Fruit fly (Drosophila melanogaster) whole organism, pupa: ENCODE data around the gene Sid.

Experiments
- CG10348 ChIP-seq: fragments of 200-800 bp; sonication (Bioruptor generic); IDR thresholded peaks from 2 replicates; pipeline ENCODE4 v1.3.6; 2022; ENCODE audit warnings: missing biosample characterization, missing genetic modification characterization
- CG12605 ChIP-seq: fragments of 200-800 bp; sonication (Bioruptor generic); IDR thresholded peaks from 2 replicates; pipeline ENCODE4 v1.3.6; 2022; ENCODE audit warnings: missing biosample characterization, missing genetic modification characterization
- CG13204 ChIP-seq: fragments of 200-800 bp; sonication (Bioruptor generic); optimal IDR thresholded peaks from 2 replicates; lab custom pipeline; 2018; ENCODE audit warnings: missing biosample characterization, mild to moderate bottlenecking, missing genetic modification characterization, moderate library complexity
- CG14655 ChIP-seq: fragments of 200-800 bp; sonication (Bioruptor generic); optimal IDR thresholded peaks from 3 replicates; lab custom pipeline; 2017; ENCODE audit warnings: mild to moderate bottlenecking, missing biosample characterization, missing genetic modification reagents, missing genetic modification characterization
- CG15710 ChIP-seq: fragments of 200-800 bp; sonication (Bioruptor generic); optimal IDR thresholded peaks from 2 replicates; lab custom pipeline; 2018; ENCODE audit warnings: missing biosample characterization, mild to moderate bottlenecking, missing genetic modification characterization, moderate library complexity
- CG17806 ChIP-seq: fragments of 200-800 bp; sonication (Bioruptor generic); optimal IDR thresholded peaks from 2 replicates; lab custom pipeline; 2018; ENCODE audit warnings: missing biosample characterization, mild to moderate bottlenecking, missing genetic modification characterization, moderate library complexity
- CG32121 ChIP-seq: fragments of 200-800 bp; sonication (Bioruptor generic); IDR thresholded peaks from 2 replicates; pipeline ENCODE4 v1.3.6; 2022; ENCODE audit warnings: missing biosample characterization, missing genetic modification characterization
- CG34367 ChIP-seq: fragments of 200-800 bp; sonication (Bioruptor generic); optimal IDR thresholded peaks from 2 replicates; lab custom pipeline; 2018; ENCODE audit warnings: missing biosample characterization, mild to moderate bottlenecking, missing genetic modification characterization
- CG4496 ChIP-seq: fragments of 200-800 bp; sonication (Bioruptor generic); IDR thresholded peaks from 3 replicates; pipeline ENCODE4 v1.3.6; 2022; ENCODE audit warnings: missing biosample characterization, missing genetic modification characterization
- CG8159 ChIP-seq: fragments of 200-800 bp; sonication (Bioruptor generic); optimal IDR thresholded peaks from 3 replicates; lab custom pipeline; 2018; ENCODE audit warnings: missing biosample characterization, mild to moderate bottlenecking, missing genetic modification characterization, moderate library complexity
- CG8301 ChIP-seq: fragments of 200-800 bp; sonication (Bioruptor generic); optimal IDR thresholded peaks from 2 replicates; lab custom pipeline; 2018; ENCODE audit warnings: missing biosample characterization, mild to moderate bottlenecking, missing genetic modification characterization
- CG9948 ChIP-seq: fragments of 200-800 bp; sonication (Bioruptor generic); optimal IDR thresholded peaks from 2 replicates; lab custom pipeline; 2018; ENCODE audit warnings: missing biosample characterization, mild to moderate bottlenecking, missing genetic modification characterization, moderate library complexity
- D1 ChIP-seq: fragments of 200-800 bp; sonication (Bioruptor generic); optimal IDR thresholded peaks from 2 replicates; lab custom pipeline; 2018; ENCODE audit warnings: missing biosample characterization, mild to moderate bottlenecking, missing genetic modification characterization, moderate library complexity
- EcR ChIP-seq: fragments of 200-800 bp; sonication (Bioruptor generic); optimal IDR thresholded peaks from 3 replicates; lab custom pipeline; 2019; ENCODE audit warnings: missing biosample characterization, missing genetic modification characterization, mild to moderate bottlenecking, moderate library complexity, missing genetic modification reagents
- Ets98B ChIP-seq: fragments of 200-800 bp; sonication (Bioruptor generic); IDR thresholded peaks from 2 replicates; pipeline ENCODE4 v1.3.6; 2022; ENCODE audit warnings: missing biosample characterization, missing genetic modification characterization
- Pif1A ChIP-seq: fragments of 200-800 bp; sonication (Bioruptor generic); optimal IDR thresholded peaks from 3 replicates; lab custom pipeline; 2016; ENCODE audit warnings: missing biosample characterization, missing genetic modification characterization
- Pif1B ChIP-seq: fragments of 200-800 bp; sonication (Bioruptor generic); optimal IDR thresholded peaks from 3 replicates; lab custom pipeline; 2016; ENCODE audit warnings: missing biosample characterization, missing genetic modification characterization
- Snoo ChIP-seq: fragments of 200-800 bp; sonication (Bioruptor generic); optimal IDR thresholded peaks from 3 replicates; lab custom pipeline; 2017; ENCODE audit warnings: missing biosample characterization, mild to moderate bottlenecking, missing genetic modification characterization, inconsistent platforms
- fd96Ca ChIP-seq: fragments of 200-800 bp; sonication (Bioruptor generic); IDR thresholded peaks from 3 replicates; pipeline ENCODE4 v1.3.6; 2022; ENCODE audit warnings: missing biosample characterization, missing genetic modification characterization
- gl ChIP-seq: fragments of 200-800 bp; sonication (Bioruptor generic); optimal IDR thresholded peaks from 2 replicates; lab custom pipeline; 2018; ENCODE audit warnings: missing biosample characterization, mild to moderate bottlenecking, missing genetic modification characterization
- rn ChIP-seq: fragments of 200-800 bp; sonication (Bioruptor generic); IDR thresholded peaks from 2 replicates; pipeline ENCODE4 v1.3.6; 2022; ENCODE audit warnings: missing biosample characterization, missing genetic modification characterization

Gene Sid

DNA sequence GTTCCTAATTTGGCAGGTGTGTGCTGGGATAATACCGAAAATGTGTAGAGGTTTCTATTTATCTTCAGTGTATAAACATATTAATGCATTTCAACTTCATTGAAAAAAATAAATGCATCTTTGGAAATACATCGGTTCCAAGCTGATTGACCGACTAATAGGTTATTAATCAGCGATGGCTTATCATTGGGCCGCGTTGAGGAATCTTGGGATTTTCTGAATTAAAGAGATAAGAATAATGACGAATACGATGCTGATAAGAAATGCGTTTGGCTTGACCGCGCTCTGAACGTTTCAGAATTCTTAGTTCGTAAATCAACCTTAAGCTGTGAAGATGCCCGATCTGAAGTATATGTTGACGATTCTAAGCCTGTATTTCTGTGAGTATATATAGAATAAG, at the start of gene Sid:
Gene Sid (plus strand): TSS at position 301 of the 400 bp plus-strand sequence.
- TF ChIP-seq CG12605 (GFP tag; lab: Robert Waterston, UW) (no peak), EcR (peak; percentile 1)

DNA sequence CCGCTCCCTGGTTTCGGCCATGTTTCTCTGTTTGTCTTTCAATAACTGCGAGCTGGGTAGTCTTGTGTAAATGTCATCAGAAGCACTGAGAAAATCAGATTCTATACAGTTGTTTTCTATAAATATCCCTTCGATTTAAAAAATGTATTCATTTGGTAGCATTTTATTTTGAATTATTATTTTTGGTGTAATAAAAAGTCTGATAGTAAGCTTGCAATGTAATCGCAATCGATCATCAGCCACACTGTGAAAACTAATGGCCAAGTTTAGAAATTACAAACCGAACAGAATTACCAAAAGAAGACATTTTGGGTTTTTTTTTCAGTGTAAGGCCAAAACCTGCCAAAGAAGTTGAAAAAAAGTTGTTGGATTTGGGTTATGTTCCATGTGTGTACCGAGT, 49.7 kb upstream of the Sid start:
- TF ChIP-seq Pif1B (GFP tag; lab: Kevin White, UChicago) (no peak), CG17806 (tag; lab: Kevin White, UChicago) (no peak), CG32121 (GFP tag; lab: Robert Waterston, UW) (no peak), fd96Ca (GFP tag; lab: Robert Waterston, UW) (no peak), Ets98B (GFP tag; lab: Robert Waterston, UW) (no peak), CG12605 (GFP tag; lab: Robert Waterston, UW) (no peak), rn (no peak), CG9948 (tag; lab: Kevin White, UChicago) (no peak), Snoo (tag; lab: Kevin White, UChicago) (no peak), EcR (no peak), D1 (tag; lab: Kevin White, UChicago) (no peak), CG4496 (GFP tag; lab: Robert Waterston, UW) (no peak), gl (tag; lab: Kevin White, UChicago) (no peak), CG14655 (no peak), Pif1A (GFP tag; lab: Kevin White, UChicago) (no peak), CG10348 (GFP tag; lab: Robert Waterston, UW) (no peak), CG34367 (tag; lab: Kevin White, UChicago) (no peak)

DNA sequence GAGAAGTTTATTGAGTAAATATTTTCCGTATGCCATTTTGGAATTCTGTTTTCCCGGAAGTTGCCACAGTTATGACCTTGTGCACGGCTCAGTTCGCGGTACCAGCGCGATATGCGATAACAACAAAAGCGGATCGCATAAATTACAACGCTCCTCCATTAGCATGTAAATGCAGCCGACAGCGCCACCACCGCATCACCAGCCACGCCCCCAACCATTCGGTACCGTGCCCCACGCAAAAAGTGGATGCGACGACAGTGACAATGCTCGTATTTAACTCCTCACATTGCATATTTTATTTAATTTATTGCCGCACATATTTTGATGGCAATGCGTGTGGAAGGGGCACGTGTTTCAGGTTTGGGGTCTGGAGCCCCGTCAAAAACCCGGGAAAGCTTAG, 47.4 kb upstream of the Sid start:
- no peak for TF ChIP-seq CG12605 (GFP tag; lab: Robert Waterston, UW)
- no peak for TF ChIP-seq CG8159 (tag; lab: Kevin White, UChicago)
- no peak for TF ChIP-seq CG13204
- no peak for TF ChIP-seq Pif1A (GFP tag; lab: Kevin White, UChicago)
- TF ChIP-seq D1 (tag; lab: Kevin White, UChicago): no peak
- TF ChIP-seq Pif1B (GFP tag; lab: Kevin White, UChicago): no peak
- TF ChIP-seq CG32121 (GFP tag; lab: Robert Waterston, UW): no peak
- no peak for TF ChIP-seq fd96Ca (GFP tag; lab: Robert Waterston, UW)
- no peak for TF ChIP-seq Ets98B (GFP tag; lab: Robert Waterston, UW)
- no peak for TF ChIP-seq CG34367 (tag; lab: Kevin White, UChicago)
- TF ChIP-seq CG9948 (tag; lab: Kevin White, UChicago): no peak
- TF ChIP-seq CG8301 (tag; lab: Kevin White, UChicago): no peak
- TF ChIP-seq rn: no peak
- no peak for TF ChIP-seq CG10348 (GFP tag; lab: Robert Waterston, UW)

dm6 chr3R:28623564-28623963, 46.9 kb upstream of the Sid start:
- TF ChIP-seq CG32121 (GFP tag; lab: Robert Waterston, UW): peak; percentile 59
- peak; percentile 40 for TF ChIP-seq CG17806 (tag; lab: Kevin White, UChicago)
- TF ChIP-seq CG4496 (GFP tag; lab: Robert Waterston, UW): peak; percentile 75; the same call in 2 of the 3 replicates
- peak; percentile 36 for TF ChIP-seq CG9948 (tag; lab: Kevin White, UChicago)
- peak; percentile 36 for TF ChIP-seq CG14655
- no peak for TF ChIP-seq D1 (tag; lab: Kevin White, UChicago)
- TF ChIP-seq gl (tag; lab: Kevin White, UChicago): no peak
- TF ChIP-seq CG8159 (tag; lab: Kevin White, UChicago): peak; percentile 59
- TF ChIP-seq EcR: no peak
- TF ChIP-seq CG8301 (tag; lab: Kevin White, UChicago): peak; percentile 45
- TF ChIP-seq Ets98B (GFP tag; lab: Robert Waterston, UW): peak; percentile 69
- peak; percentile 29 for TF ChIP-seq Pif1B (GFP tag; lab: Kevin White, UChicago)
- TF ChIP-seq CG12605 (GFP tag; lab: Robert Waterston, UW): no peak
- TF ChIP-seq fd96Ca (GFP tag; lab: Robert Waterston, UW): no peak
- TF ChIP-seq Pif1A (GFP tag; lab: Kevin White, UChicago): peak; percentile 58
- no peak for TF ChIP-seq CG10348 (GFP tag; lab: Robert Waterston, UW)
- TF ChIP-seq CG15710 (tag; lab: Kevin White, UChicago): peak; percentile 45
- TF ChIP-seq CG34367 (tag; lab: Kevin White, UChicago): peak; percentile 36

dm6 chr3R:28627267-28627666, 43.2 kb upstream of the Sid start:
- TF ChIP-seq D1 (tag; lab: Kevin White, UChicago) (no peak), rn (no peak), Pif1A (GFP tag; lab: Kevin White, UChicago) (no peak), gl (tag; lab: Kevin White, UChicago) (no peak), CG32121 (GFP tag; lab: Robert Waterston, UW) (no peak), CG15710 (tag; lab: Kevin White, UChicago) (no peak), CG10348 (GFP tag; lab: Robert Waterston, UW) (no peak), CG12605 (GFP tag; lab: Robert Waterston, UW) (no peak), CG34367 (tag; lab: Kevin White, UChicago) (no peak), Ets98B (GFP tag; lab: Robert Waterston, UW) (no peak)
- TF ChIP-seq, all 21 proteins: peak for 0

DNA sequence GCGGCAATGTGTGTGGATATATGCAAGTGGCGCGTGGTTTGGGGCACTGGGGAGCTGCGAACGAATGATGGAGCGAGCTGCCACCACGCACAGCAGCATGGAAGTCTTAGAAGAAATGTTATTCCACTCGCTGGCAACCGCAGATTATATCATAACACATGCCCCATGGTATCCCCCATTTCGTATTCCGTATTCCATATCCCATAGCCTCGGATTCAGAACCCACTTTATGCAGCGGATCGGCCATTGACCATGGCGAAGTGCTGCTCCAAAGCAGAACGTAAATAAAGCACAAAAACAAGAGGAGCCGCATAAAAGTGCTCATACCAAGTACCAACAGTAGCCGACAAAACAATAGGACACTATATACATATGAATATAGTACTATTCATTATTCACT, 41.8 kb upstream of the Sid start:
- TF ChIP-seq CG8301 (tag; lab: Kevin White, UChicago): no peak
- peak; percentile 56 for TF ChIP-seq EcR
- TF ChIP-seq CG17806 (tag; lab: Kevin White, UChicago): no peak
